Worm (Caenorhabditis elegans) whole organism, L2 larva: ENCODE data around the gene T28C6.8.

Experiments
- ZK546.5 ChIP-seq: sonication (generic microtip); optimal IDR thresholded peaks from 2 replicates; lab custom pipeline; 2017; ENCODE audit warnings: missing biosample characterization, missing genetic modification characterization
- ama-1 ChIP-seq: fragments of 150-350 bp; optimal IDR thresholded peaks from 2 replicates; lab custom pipeline; 2018; ENCODE audit warnings: inconsistent platforms
- dmd-4 ChIP-seq: sonication (generic microtip); optimal IDR thresholded peaks from 2 replicates; lab custom pipeline; 2017; ENCODE audit warnings: missing biosample characterization, missing genetic modification characterization
- lin-11 ChIP-seq: fragments of 150-350 bp; sonication (generic microtip); optimal IDR thresholded peaks from 2 replicates; lab custom pipeline; 2014; ENCODE audit warnings: missing biosample characterization, missing genetic modification characterization, inconsistent platforms, mixed read lengths
- lsy-2 ChIP-seq, 2 experiments: fragments of 150-350 bp in 1 of 2; sonication (generic microtip) in 1 of 2; optimal IDR thresholded peaks; 2 replicates each; lab custom pipeline; 2014 to 2017; ENCODE audit warnings: missing biosample characterization in 2 of 2, missing genetic modification characterization in 2 of 2
- nhr-21 ChIP-seq: fragments of 150-350 bp; optimal IDR thresholded peaks from 2 replicates; lab custom pipeline; 2014; ENCODE audit warnings: missing biosample characterization, missing genetic modification characterization
- snpc-4 ChIP-seq: fragments of 150-350 bp; optimal IDR thresholded peaks from 2 replicates; lab custom pipeline; 2014; ENCODE audit warnings: missing biosample characterization, missing genetic modification characterization
- unc-55 ChIP-seq: fragments of 150-350 bp; sonication (generic microtip); optimal IDR thresholded peaks from 3 replicates; lab custom pipeline; 2014; ENCODE audit warnings: missing biosample characterization, missing genetic modification reagents, missing genetic modification characterization
- unc-62 ChIP-seq: fragments of 150-350 bp; optimal IDR thresholded peaks from 2 replicates; lab custom pipeline; 2014; ENCODE audit warnings: missing biosample characterization, missing genetic modification reagents, missing genetic modification characterization
- zag-1 ChIP-seq: fragments of 150-350 bp; optimal IDR thresholded peaks from 2 replicates; lab custom pipeline; 2014; ENCODE audit warnings: missing biosample characterization, missing genetic modification characterization
- ztf-4 ChIP-seq: fragments of 150-350 bp; optimal IDR thresholded peaks from 2 replicates; lab custom pipeline; 2014; ENCODE audit warnings: missing biosample characterization, missing genetic modification characterization

DNA sequence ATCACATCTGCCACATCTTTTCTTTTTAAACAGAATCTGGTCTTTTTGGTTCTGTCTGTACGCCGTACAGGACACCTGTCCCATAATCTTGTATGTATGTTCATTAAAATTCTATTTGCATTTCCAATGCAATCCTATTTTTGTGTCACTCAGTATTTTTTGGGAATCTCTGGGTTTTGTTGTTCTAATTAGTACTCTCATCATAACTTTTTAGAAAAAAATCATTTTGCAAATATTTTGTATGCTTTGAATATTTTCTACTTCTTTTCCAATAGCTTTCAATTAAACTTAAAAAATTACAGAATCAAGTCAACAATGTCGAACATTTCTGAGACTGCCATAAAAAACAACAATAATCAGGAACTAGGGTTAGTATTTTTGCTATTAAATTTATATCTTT is 10.5 kb downstream of the T28C6.8 start, which contains the start of gene T28C6.3:
- TF ChIP-seq lsy-2 (tag; optimal IDR thresholded peaks at IDR 0.05; lab: Kevin White, UChicago), result no peak
- TF ChIP-seq ama-1 (lab: Kevin White, UChicago), result no peak
- TF ChIP-seq ZK546.5 (tag; lab: Kevin White, UChicago), result no peak
- no peak for TF ChIP-seq zag-1 (tag; lab: Kevin White, UChicago)
- TF ChIP-seq nhr-21 (tag; lab: Kevin White, UChicago), result no peak
- no peak for TF ChIP-seq unc-62
- TF ChIP-seq snpc-4 (tag; lab: Kevin White, UChicago), result no peak
- no peak for TF ChIP-seq dmd-4
- no peak for TF ChIP-seq ztf-4 (tag; lab: Kevin White, UChicago)
- TF ChIP-seq lin-11 (tag; lab: Kevin White, UChicago), result no peak
- no peak for TF ChIP-seq unc-55 (GFP tag; lab: Kevin White, UChicago)
